Worm (Caenorhabditis elegans) whole organism, L2 larva: ENCODE data around the gene D1005.2.

Source experiments
- R02D3.7 ChIP-seq: fragments of 150-350 bp; optimal IDR thresholded peaks from 2 replicates; lab custom pipeline; 2014; ENCODE audit warnings: missing biosample characterization, missing genetic modification characterization
- ama-1 ChIP-seq: fragments of 150-350 bp; optimal IDR thresholded peaks from 2 replicates; lab custom pipeline; 2018; ENCODE audit warnings: inconsistent platforms
- egl-27 ChIP-seq: sonication (generic microtip); optimal IDR thresholded peaks from 3 replicates; lab custom pipeline; 2017; ENCODE audit warnings: missing biosample characterization, missing genetic modification reagents, missing genetic modification characterization
- unc-39 ChIP-seq: fragments of 150-350 bp; optimal IDR thresholded peaks from 2 replicates; lab custom pipeline; 2014; ENCODE audit warnings: missing biosample characterization, missing genetic modification characterization
- zag-1 ChIP-seq: fragments of 150-350 bp; optimal IDR thresholded peaks from 2 replicates; lab custom pipeline; 2014; ENCODE audit warnings: missing biosample characterization, missing genetic modification characterization

- no peak for TF ChIP-seq zag-1 (tag; lab: Kevin White, UChicago)
- no peak for TF ChIP-seq egl-27
- TF ChIP-seq unc-39 (tag; lab: Kevin White, UChicago) = no peak
- TF ChIP-seq ama-1 = peak; percentile 64
- TF ChIP-seq R02D3.7 (tag; lab: Kevin White, UChicago) = no peak
Measured at ce11 chrX:1445696-1446095, 13.1 kb upstream of the D1005.2 start.
